Fruit fly (Drosophila melanogaster) Kc167 (cell line): ENCODE measurements around the gene Acbp5.

Experiments used
- h ChIP-seq: fragments of >200 bp; optimal IDR thresholded peaks from 3 replicates; lab custom pipeline; 2018; ENCODE audit warnings: missing external identifiers
- insv ChIP-seq: fragments of >200 bp; optimal IDR thresholded peaks from 3 replicates; lab custom pipeline; 2018; ENCODE audit warnings: missing external identifiers
- ttk ChIP-seq: sonication (Bioruptor generic); optimal IDR thresholded peaks from 2 replicates; lab custom pipeline; 2017; ENCODE audit warnings: missing external identifiers

DNA sequence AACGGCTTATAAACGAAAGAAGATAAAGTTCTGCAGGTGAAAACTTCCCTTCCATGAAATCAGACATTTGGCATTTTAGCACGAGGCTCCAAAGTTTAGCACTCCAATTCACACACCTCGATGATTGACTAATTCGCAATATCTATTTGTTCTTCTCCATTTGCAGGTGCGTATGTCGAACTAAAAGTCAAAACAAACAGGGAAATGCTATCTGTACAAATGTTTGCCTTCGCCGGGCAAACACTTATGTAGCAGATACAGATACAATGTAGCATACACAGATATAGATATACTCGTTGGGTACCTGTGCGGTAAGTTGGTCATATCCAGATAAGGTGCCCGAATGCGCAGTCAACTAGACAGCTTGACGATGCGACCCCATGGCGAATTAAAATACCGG is 46.5 kb upstream of the Acbp5 start:
- TF ChIP-seq ttk (lab: Kevin White, UChicago) (no peak), h (no peak), insv (lab: Kevin White, UChicago) (no peak)
